Fruit fly (Drosophila melanogaster) S2 (cell line): ENCODE measurements around the gene BORCS6.

Experiments
- CG8478 ChIP-seq: fragments of >200 bp; optimal IDR thresholded peaks from 2 replicates; lab custom pipeline; 2018
- CTCF ChIP-seq, 2 experiments: fragments of >200 bp; optimal IDR thresholded peaks; 2 replicates each; lab custom pipeline; 2018

DNA sequence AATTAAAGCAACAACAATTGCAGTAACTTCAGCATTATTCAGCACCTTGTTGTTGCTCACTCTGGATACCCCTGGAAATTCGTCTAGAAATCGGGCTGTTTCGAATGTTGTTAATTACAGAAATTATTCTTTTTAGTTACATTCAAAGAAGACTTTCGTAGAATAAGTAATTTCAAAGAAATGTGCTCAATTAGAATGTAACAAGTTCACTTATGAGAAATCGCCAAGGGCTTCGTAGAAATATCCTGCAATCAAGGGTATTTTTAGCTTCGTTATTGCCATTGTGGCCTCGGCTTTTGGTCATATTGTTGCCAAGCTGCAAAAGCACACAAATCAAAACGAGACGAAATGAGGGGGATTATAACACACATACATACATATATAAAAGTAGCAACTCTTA, 23.3 kb downstream of the BORCS6 start:
- TF ChIP-seq CTCF (optimal IDR thresholded peaks at IDR 0.05; lab: Kevin White, UChicago) (no peak), CG8478 (no peak)
